Worm (Caenorhabditis elegans) whole organism, young adult: ENCODE measurements around the gene Y7A5A.1.

Source experiments
- B0261.1 ChIP-seq: sonication (generic microtip); optimal IDR thresholded peaks from 2 replicates; lab custom pipeline; 2016; ENCODE audit warnings: mild to moderate bottlenecking, missing genetic modification characterization, moderate library complexity, missing compliant biosample characterization
- B0336.3 ChIP-seq: fragments of 200-800 bp; sonication (Bioruptor generic); IDR thresholded peaks from 2 replicates; pipeline ENCODE4 v1.3.6; 2022; ENCODE audit warnings: missing genetic modification characterization, missing compliant biosample characterization
- D2030.7 ChIP-seq: fragments of 200-800 bp; sonication (Bioruptor generic); IDR thresholded peaks from 2 replicates; pipeline ENCODE4 v1.3.6; 2022; ENCODE audit warnings: missing genetic modification reagents, missing genetic modification characterization, missing compliant biosample characterization
- F10E7.11 ChIP-seq: sonication (generic microtip); optimal IDR thresholded peaks from 2 replicates; lab custom pipeline; 2017; ENCODE audit warnings: mild to moderate bottlenecking, missing genetic modification characterization, moderate library complexity, missing compliant biosample characterization
- F22D6.2 ChIP-seq: sonication (generic microtip); optimal IDR thresholded peaks from 2 replicates; lab custom pipeline; 2016; ENCODE audit warnings: mild to moderate bottlenecking, missing genetic modification characterization, missing compliant biosample characterization
- F37B4.10 ChIP-seq: fragments of 200-800 bp; sonication (Bioruptor generic); IDR thresholded peaks from 2 replicates; pipeline ENCODE4 v1.3.6; 2022; ENCODE audit warnings: missing genetic modification characterization, missing compliant biosample characterization
- K12H6.12 ChIP-seq: fragments of 200-800 bp; sonication (Bioruptor generic); optimal IDR thresholded peaks from 2 replicates; lab custom pipeline; 2018; ENCODE audit warnings: mild to moderate bottlenecking, missing genetic modification characterization, missing compliant biosample characterization
- T07F8.4 ChIP-seq: sonication (generic microtip); optimal IDR thresholded peaks from 2 replicates; lab custom pipeline; 2016; ENCODE audit warnings: mild to moderate bottlenecking, missing genetic modification characterization, moderate library complexity, missing compliant biosample characterization
- Y53G8AR.9 ChIP-seq: fragments of 200-800 bp; sonication (Bioruptor generic); conservative IDR thresholded peaks from 2 replicates; pipeline ENCODE4 v1.3.6; 2022; ENCODE audit warnings: missing genetic modification reagents, missing genetic modification characterization, missing compliant biosample characterization
- Y56A3A.18 ChIP-seq: fragments of 200-800 bp; sonication (Bioruptor generic); IDR thresholded peaks from 2 replicates; pipeline ENCODE4 v1.3.6; 2022; ENCODE audit warnings: missing genetic modification reagents, missing genetic modification characterization, missing compliant biosample characterization
- akir-1 ChIP-seq: fragments of 200-800 bp; sonication (Bioruptor generic); optimal IDR thresholded peaks from 2 replicates; lab custom pipeline; 2018; ENCODE audit warnings: mild to moderate bottlenecking, missing genetic modification characterization, moderate library complexity, missing compliant biosample characterization
- aptf-2 ChIP-seq: fragments of 200-800 bp; sonication (Bioruptor generic); conservative IDR thresholded peaks from 2 replicates; pipeline ENCODE4 v1.3.6; 2022; ENCODE audit warnings: missing genetic modification reagents, missing genetic modification characterization, missing compliant biosample characterization
- aptf-3 ChIP-seq: fragments of 200-800 bp; sonication (Bioruptor generic); IDR thresholded peaks from 2 replicates; pipeline ENCODE4 v1.3.6; 2022; ENCODE audit warnings: missing genetic modification characterization, missing compliant biosample characterization
- attf-3 ChIP-seq: fragments of 200-800 bp; sonication (Bioruptor generic); conservative IDR thresholded peaks from 2 replicates; pipeline ENCODE4 v1.3.6; 2022; ENCODE audit warnings: missing genetic modification reagents, missing genetic modification characterization, missing compliant biosample characterization
- attf-5 ChIP-seq: fragments of 200-800 bp; sonication (Bioruptor generic); optimal IDR thresholded peaks from 2 replicates; lab custom pipeline; 2018; ENCODE audit warnings: mild to moderate bottlenecking, missing genetic modification characterization, missing compliant biosample characterization
- attf-6 ChIP-seq: fragments of 200-800 bp; sonication (Bioruptor generic); IDR thresholded peaks from 2 replicates; pipeline ENCODE4 v1.3.6; 2022; ENCODE audit warnings: missing genetic modification reagents, missing genetic modification characterization, missing compliant biosample characterization
- ccch-3 ChIP-seq: fragments of 200-800 bp; sonication (Bioruptor generic); optimal IDR thresholded peaks from 2 replicates; lab custom pipeline; 2018; ENCODE audit warnings: mild to moderate bottlenecking, missing genetic modification characterization, missing compliant biosample characterization
- cebp-1 ChIP-seq, 2 experiments: fragments of 200-800 bp in 1 of 2; sonication (Bioruptor generic) in 1 of 2; sonication (generic microtip) in 1 of 2; IDR thresholded peaks in 1 of 2; optimal IDR thresholded peaks in 1 of 2; 2 replicates each; pipeline versions ENCODE4 v1.3.6 to Lab custom; 2017 to 2022; ENCODE audit warnings: missing compliant biosample characterization in 2 of 2, missing genetic modification characterization in 2 of 2, mild to moderate bottlenecking in 1 of 2, missing genetic modification reagents in 1 of 2, moderate library complexity in 1 of 2
- ceh-40 ChIP-seq: fragments of 200-800 bp; sonication (Bioruptor generic); IDR thresholded peaks from 2 replicates; pipeline ENCODE4 v1.3.6; 2022; ENCODE audit warnings: missing genetic modification characterization, missing compliant biosample characterization
- ceh-91 ChIP-seq: fragments of 200-800 bp; sonication (Bioruptor generic); IDR thresholded peaks from 2 replicates; pipeline ENCODE4 v1.3.6; 2022; ENCODE audit warnings: missing genetic modification reagents, missing genetic modification characterization, missing compliant biosample characterization
- chd-7 ChIP-seq: sonication (generic microtip); optimal IDR thresholded peaks from 2 replicates; lab custom pipeline; 2016; ENCODE audit warnings: mild to moderate bottlenecking, missing genetic modification characterization, moderate library complexity, missing compliant biosample characterization
- die-1 ChIP-seq: sonication (generic microtip); optimal IDR thresholded peaks from 2 replicates; lab custom pipeline; 2016; ENCODE audit warnings: missing genotype, mild to moderate bottlenecking, missing genetic modification characterization, missing compliant biosample characterization
- dox-1 ChIP-seq: fragments of 200-800 bp; sonication (Bioruptor generic); IDR thresholded peaks from 2 replicates; pipeline ENCODE4 v1.3.6; 2022; ENCODE audit warnings: missing genetic modification reagents, missing genetic modification characterization, missing compliant biosample characterization
- dpl-1 ChIP-seq: fragments of 150-350 bp; optimal IDR thresholded peaks from 2 replicates; lab custom pipeline; 2014; ENCODE audit warnings: missing biosample characterization, missing genetic modification reagents, missing genetic modification characterization
- ets-4 ChIP-seq: fragments of 200-800 bp; sonication (Bioruptor generic); optimal IDR thresholded peaks from 2 replicates; lab custom pipeline; 2018; ENCODE audit warnings: mild to moderate bottlenecking, missing genetic modification characterization, missing compliant biosample characterization
- fkh-3 ChIP-seq: sonication (generic microtip); optimal IDR thresholded peaks from 2 replicates; lab custom pipeline; 2016; ENCODE audit warnings: mild to moderate bottlenecking, missing genetic modification characterization, missing compliant biosample characterization
- hmg-20 ChIP-seq: fragments of 200-800 bp; sonication (Bioruptor generic); IDR thresholded peaks from 2 replicates; pipeline ENCODE4 v1.3.6; 2022; ENCODE audit warnings: missing genetic modification reagents, missing genetic modification characterization, missing compliant biosample characterization
- lin-26 ChIP-seq: fragments of 200-800 bp; sonication (Bioruptor generic); IDR thresholded peaks from 2 replicates; pipeline ENCODE4 v1.3.6; 2022; ENCODE audit warnings: missing genetic modification reagents, missing genetic modification characterization, missing compliant biosample characterization
- lin-35 ChIP-seq, 3 experiments: fragments of 150-350 bp in 2 of 3; sonication (generic microtip) in 1 of 3; optimal IDR thresholded peaks; 2 replicates each; lab custom pipeline; 2014 to 2018; ENCODE audit warnings: missing biosample characterization in 3 of 3, missing genetic modification characterization in 3 of 3, missing genetic modification reagents in 3 of 3
- lsy-27 ChIP-seq: sonication (generic microtip); optimal IDR thresholded peaks from 2 replicates; lab custom pipeline; 2017; ENCODE audit warnings: missing genetic modification characterization, mild to moderate bottlenecking, missing compliant biosample characterization, antibody characterized with exemption, missing genotype, borderline replicate concordance; ENCODE audit not compliant: insufficient read depth
- madf-6 ChIP-seq: fragments of 200-800 bp; sonication (Bioruptor generic); IDR thresholded peaks from 2 replicates; pipeline ENCODE4 v1.3.6; 2022; ENCODE audit warnings: missing genetic modification reagents, missing genetic modification characterization, missing compliant biosample characterization
- madf-8 ChIP-seq: fragments of 200-800 bp; sonication (Bioruptor generic); conservative IDR thresholded peaks from 2 replicates; pipeline ENCODE4 v1.3.6; 2022; ENCODE audit warnings: missing genetic modification reagents, missing genetic modification characterization, missing compliant biosample characterization
- nfyb-1 ChIP-seq: fragments of 200-800 bp; sonication (Bioruptor generic); IDR thresholded peaks from 2 replicates; pipeline ENCODE4 v1.3.6; 2022; ENCODE audit warnings: missing genetic modification reagents, missing genetic modification characterization, missing compliant biosample characterization
- nhr-80 ChIP-seq: sonication (generic microtip); optimal IDR thresholded peaks from 2 replicates; lab custom pipeline; 2016; ENCODE audit warnings: missing genetic modification characterization, missing compliant biosample characterization
- nhr-90 ChIP-seq: sonication (generic microtip); optimal IDR thresholded peaks from 2 replicates; lab custom pipeline; 2016; ENCODE audit warnings: missing genotype, mild to moderate bottlenecking, missing genetic modification characterization, missing compliant biosample characterization
- pbrm-1 ChIP-seq: fragments of 200-800 bp; sonication (Bioruptor generic); IDR thresholded peaks from 2 replicates; pipeline ENCODE4 v1.3.6; 2022; ENCODE audit warnings: missing genetic modification reagents, missing genetic modification characterization, missing compliant biosample characterization
- snpc-1.1 ChIP-seq: sonication (generic microtip); optimal IDR thresholded peaks from 2 replicates; lab custom pipeline; 2017; ENCODE audit warnings: missing genetic modification characterization, mild to moderate bottlenecking, missing compliant biosample characterization, antibody characterized with exemption, moderate library complexity, missing genotype, missing genetic modification reagents; ENCODE audit not compliant: insufficient read depth
- snpc-3.4 ChIP-seq: sonication (generic microtip); optimal IDR thresholded peaks from 2 replicates; lab custom pipeline; 2017; ENCODE audit warnings: missing genetic modification characterization, mild to moderate bottlenecking, missing compliant biosample characterization, antibody characterized with exemption, moderate library complexity, missing genotype, missing genetic modification reagents
- tbp1 ChIP-seq: fragments of 200-800 bp; sonication (Bioruptor generic); optimal IDR thresholded peaks from 2 replicates; lab custom pipeline; 2018; ENCODE audit warnings: mild to moderate bottlenecking, missing genetic modification characterization, missing compliant biosample characterization
- tbx-9 ChIP-seq: sonication (generic microtip); optimal IDR thresholded peaks from 2 replicates; lab custom pipeline; 2016; ENCODE audit warnings: borderline replicate concordance, missing genetic modification characterization, inconsistent platforms, missing compliant biosample characterization
- tlf-1 ChIP-seq: fragments of 200-800 bp; sonication (Bioruptor generic); optimal IDR thresholded peaks from 2 replicates; lab custom pipeline; 2018; ENCODE audit warnings: mild to moderate bottlenecking, missing genetic modification characterization, missing compliant biosample characterization
- xnd-1 ChIP-seq: sonication (generic microtip); optimal IDR thresholded peaks from 2 replicates; lab custom pipeline; 2016; ENCODE audit warnings: missing genotype, missing genetic modification reagents, missing genetic modification characterization, missing compliant biosample characterization
- zfh-2 ChIP-seq: fragments of 200-800 bp; sonication (Bioruptor generic); conservative IDR thresholded peaks from 2 replicates; pipeline ENCODE4 v1.3.6; 2022; ENCODE audit warnings: missing genetic modification reagents, missing genetic modification characterization, missing compliant biosample characterization
- ztf-18 ChIP-seq: sonication (generic microtip); optimal IDR thresholded peaks from 2 replicates; lab custom pipeline; 2016; ENCODE audit warnings: missing genotype, mild to moderate bottlenecking, missing genetic modification characterization, missing compliant biosample characterization
- ztf-6 ChIP-seq: fragments of 200-800 bp; sonication (Bioruptor generic); IDR thresholded peaks from 2 replicates; pipeline ENCODE4 v1.3.6; 2022; ENCODE audit warnings: missing genetic modification reagents, missing genetic modification characterization, missing compliant biosample characterization

The Y7A5A.1 gene

ce11 chrX:15779503-15779902, 8.2 kb upstream of the Y7A5A.1 start (continued):
- no peak for TF ChIP-seq ztf-6 (GFP tag; lab: Robert Waterston, UW)
- TF ChIP-seq F37B4.10 (GFP tag; lab: Robert Waterston, UW) = no peak
- peak; percentile 48; the same call in 1 of the 2 replicates for TF ChIP-seq nfyb-1 (GFP tag; lab: Robert Waterston, UW)
- TF ChIP-seq ets-4 (GFP tag; lab: Kevin White, UChicago) = no peak
- no peak for TF ChIP-seq Y53G8AR.9 (GFP tag; lab: Robert Waterston, UW)
- no peak for TF ChIP-seq B0261.1 (tag; lab: Kevin White, UChicago)
- TF ChIP-seq tlf-1 (GFP tag; lab: Kevin White, UChicago) = no peak
- TF ChIP-seq nhr-80 (tag; lab: Kevin White, UChicago) = peak; percentile 98
- no peak for TF ChIP-seq aptf-2 (GFP tag; lab: Robert Waterston, UW)
- TF ChIP-seq attf-3 (GFP tag; lab: Robert Waterston, UW) = no peak
- TF ChIP-seq F22D6.2 (tag; lab: Kevin White, UChicago) = no peak
- TF ChIP-seq ccch-3 (GFP tag; lab: Kevin White, UChicago) = no peak
- no peak for TF ChIP-seq ztf-18
- peak; percentile 4 for TF ChIP-seq tbp1 (GFP tag; lab: Kevin White, UChicago)
- TF ChIP-seq ceh-91 = no peak
- TF ChIP-seq F10E7.11 = no peak
- no peak for TF ChIP-seq pbrm-1 (GFP tag; lab: Robert Waterston, UW)
- TF ChIP-seq, all 124 proteins: peak for 13

ce11 chrX:15773262-15773908, 2.1 kb upstream of the Y7A5A.1 start, which contains the start of gene Y7A5A.13:
Y7A5A.13 (plus strand) TSS chrX:15773858.
- TF ChIP-seq tbx-9 = no peak
- peak; percentile 58 for TF ChIP-seq nhr-90 (tag; lab: Kevin White, UChicago)
- TF ChIP-seq D2030.7 (GFP tag; lab: Robert Waterston, UW) = peak; percentile 83
- no peak for TF ChIP-seq xnd-1 (tag; lab: Kevin White, UChicago)
- peak; percentile 45; the same call in 1 of the 2 replicates for TF ChIP-seq madf-6
- TF ChIP-seq ztf-18 = peak; percentile 38
- TF ChIP-seq dpl-1 (GFP tag; lab: Kevin White, UChicago) = no peak
- peak; percentile 78 for TF ChIP-seq die-1
- peak; percentile 13 for TF ChIP-seq T07F8.4 (tag; lab: Kevin White, UChicago)
- TF ChIP-seq B0336.3 (GFP tag; lab: Robert Waterston, UW) = no peak
- no peak for TF ChIP-seq K12H6.12 (tag; lab: Kevin White, UChicago)
- no peak for TF ChIP-seq lsy-27 (tag; lab: Kevin White, UChicago)
- no peak for TF ChIP-seq madf-8 (GFP tag; lab: Robert Waterston, UW)
- TF ChIP-seq dox-1 = peak; percentile 64
- TF ChIP-seq F37B4.10 (GFP tag; lab: Robert Waterston, UW) = no peak
- TF ChIP-seq aptf-3 = 0 out of 2 replicates have a peak, but pooled peaks have one; percentile 43
- TF ChIP-seq lin-26 (GFP tag; lab: Robert Waterston, UW) = peak; percentile 82
- TF ChIP-seq cebp-1 (GFP tag; IDR thresholded peaks at IDR 0.05; lab: Robert Waterston, UW) = no peak
- TF ChIP-seq cebp-1 (tag; optimal IDR thresholded peaks at IDR 0.05; lab: Kevin White, UChicago) = peak; percentile 30
- no peak for TF ChIP-seq zfh-2
- no peak for TF ChIP-seq akir-1 (GFP tag; lab: Kevin White, UChicago)
- peak; percentile 21 for TF ChIP-seq snpc-3.4
- 0 out of 2 replicates have a peak, but pooled peaks have one; percentile 46 for TF ChIP-seq Y56A3A.18 (GFP tag; lab: Robert Waterston, UW)
- 0 out of 2 replicates have a peak, but pooled peaks have one; percentile 35 for TF ChIP-seq attf-6
- peak in 1 of 3 experiments; percentile 31 for TF ChIP-seq lin-35 (GFP tag; optimal IDR thresholded peaks at IDR 0.05; lab: Kevin White, UChicago)
- peak; percentile 62; the same call in 1 of the 2 replicates for TF ChIP-seq ceh-40 (GFP tag; lab: Robert Waterston, UW)
- TF ChIP-seq hmg-20 (GFP tag; lab: Robert Waterston, UW) = peak; percentile 57; the same call in 1 of the 2 replicates
- no peak for TF ChIP-seq fkh-3
- TF ChIP-seq tbp1 (GFP tag; lab: Kevin White, UChicago) = peak; percentile 90
- TF ChIP-seq attf-5 (GFP tag; lab: Kevin White, UChicago) = peak; percentile 21
- peak; percentile 62 for TF ChIP-seq snpc-1.1 (tag; lab: Kevin White, UChicago)
- peak; percentile 20 for TF ChIP-seq chd-7 (tag; lab: Kevin White, UChicago)
